Worm (Caenorhabditis elegans) whole organism, L3 larva: Measurements from ENCODE around the gene ceh-91.

Source experiments
- R02D3.7 ChIP-seq: fragments of 150-350 bp; optimal IDR thresholded peaks from 2 replicates; lab custom pipeline; 2014; ENCODE audit warnings: missing biosample characterization, missing genetic modification characterization
- ZK546.5 ChIP-seq: sonication (generic microtip); optimal IDR thresholded peaks from 2 replicates; lab custom pipeline; 2017; ENCODE audit warnings: missing biosample characterization, missing genetic modification characterization
- aly-2 ChIP-seq: fragments of 150-350 bp; optimal IDR thresholded peaks from 2 replicates; lab custom pipeline; 2014; ENCODE audit warnings: missing biosample characterization, missing genetic modification characterization
- ama-1 ChIP-seq: fragments of 150-350 bp; optimal IDR thresholded peaks from 2 replicates; lab custom pipeline; 2018
- ceh-16 ChIP-seq: sonication (generic microtip); optimal IDR thresholded peaks from 2 replicates; lab custom pipeline; 2017; ENCODE audit warnings: missing biosample characterization, missing genetic modification characterization
- ceh-28 ChIP-seq: fragments of 150-350 bp; optimal IDR thresholded peaks from 2 replicates; lab custom pipeline; 2014; ENCODE audit warnings: missing biosample characterization, missing genetic modification reagents, missing genetic modification characterization
- ceh-82 ChIP-seq: fragments of 150-350 bp; optimal IDR thresholded peaks from 2 replicates; lab custom pipeline; 2014; ENCODE audit warnings: missing biosample characterization, missing genetic modification characterization
- ceh-9 ChIP-seq: sonication (generic microtip); optimal IDR thresholded peaks from 2 replicates; lab custom pipeline; 2018; ENCODE audit warnings: missing biosample characterization, missing genetic modification characterization
- daf-12 ChIP-seq: fragments of 150-350 bp; optimal IDR thresholded peaks from 2 replicates; lab custom pipeline; 2014; ENCODE audit warnings: missing biosample characterization, missing genetic modification reagents, missing genetic modification characterization
- egl-27 ChIP-seq: sonication (generic microtip); optimal IDR thresholded peaks from 4 replicates; lab custom pipeline; 2017; ENCODE audit warnings: missing biosample characterization, missing genetic modification reagents, missing genetic modification characterization
- egl-5 ChIP-seq: fragments of 150-350 bp; optimal IDR thresholded peaks from 2 replicates; lab custom pipeline; 2017; ENCODE audit warnings: missing biosample characterization, missing genetic modification reagents, missing genetic modification characterization, inconsistent platforms
- elt-1 ChIP-seq: fragments of 150-350 bp; optimal IDR thresholded peaks from 2 replicates; lab custom pipeline; 2014; ENCODE audit warnings: missing biosample characterization, missing genetic modification characterization
- elt-2 ChIP-seq: sonication (generic microtip); optimal IDR thresholded peaks from 2 replicates; lab custom pipeline; 2016; ENCODE audit warnings: missing genetic modification reagents, mild to moderate bottlenecking, missing genetic modification characterization, missing compliant biosample characterization
- elt-3 ChIP-seq, 3 experiments: fragments of 150-350 bp in 1 of 3; sonication (generic microtip) in 2 of 3; optimal IDR thresholded peaks; 2 replicates in 2 of 3; 4 replicates in 1 of 3; lab custom pipeline; 2014 to 2017; ENCODE audit warnings: missing biosample characterization in 3 of 3, missing genetic modification characterization in 3 of 3
- eor-1 ChIP-seq, 2 experiments: fragments of 150-350 bp; optimal IDR thresholded peaks; 2 replicates each; lab custom pipeline; 2014 to 2018; ENCODE audit warnings: missing biosample characterization in 2 of 2, missing genetic modification characterization in 2 of 2
- fkh-10 ChIP-seq: sonication (generic microtip); optimal IDR thresholded peaks from 2 replicates; lab custom pipeline; 2017; ENCODE audit warnings: missing biosample characterization, missing genetic modification reagents, missing genetic modification characterization
- fkh-2 ChIP-seq: fragments of 150-350 bp; optimal IDR thresholded peaks from 2 replicates; lab custom pipeline; 2014; ENCODE audit warnings: missing biosample characterization, missing genetic modification reagents, missing genetic modification characterization
- fos-1 ChIP-seq: fragments of 150-350 bp; optimal IDR thresholded peaks from 2 replicates; lab custom pipeline; 2014; ENCODE audit warnings: missing biosample characterization, missing genetic modification characterization
- hmg-11 ChIP-seq: sonication (generic microtip); optimal IDR thresholded peaks from 2 replicates; lab custom pipeline; 2016; ENCODE audit warnings: missing genetic modification characterization, missing compliant biosample characterization
- jun-1 ChIP-seq: fragments of 150-350 bp; optimal IDR thresholded peaks from 2 replicates; lab custom pipeline; 2014; ENCODE audit warnings: missing biosample characterization, missing genetic modification reagents, missing genetic modification characterization
- lin-15B ChIP-seq: fragments of 150-350 bp; optimal IDR thresholded peaks from 2 replicates; lab custom pipeline; 2014; ENCODE audit warnings: missing biosample characterization, missing genetic modification characterization
- lin-39 ChIP-seq: fragments of 150-350 bp; optimal IDR thresholded peaks from 2 replicates; lab custom pipeline; 2018; ENCODE audit warnings: missing biosample characterization, missing genetic modification reagents, missing genetic modification characterization
- lsy-12 ChIP-seq: sonication (generic microtip); optimal IDR thresholded peaks from 2 replicates; lab custom pipeline; 2016; ENCODE audit warnings: mild to moderate bottlenecking, missing genetic modification characterization, missing compliant biosample characterization
- mdl-1 ChIP-seq: fragments of 150-350 bp; optimal IDR thresholded peaks from 2 replicates; lab custom pipeline; 2014; ENCODE audit warnings: missing biosample characterization, missing genetic modification characterization
- mml-1 ChIP-seq: fragments of 150-350 bp; sonication (generic microtip); optimal IDR thresholded peaks from 3 replicates; lab custom pipeline; 2014; ENCODE audit warnings: missing biosample characterization, missing genetic modification characterization
- nfya-1 ChIP-seq: sonication (generic microtip); optimal IDR thresholded peaks from 2 replicates; lab custom pipeline; 2017; ENCODE audit warnings: missing genetic modification characterization, mild to moderate bottlenecking, missing compliant biosample characterization, antibody characterized with exemption, moderate library complexity; ENCODE audit not compliant: insufficient read depth
- nhr-11 ChIP-seq: fragments of 150-350 bp; optimal IDR thresholded peaks from 2 replicates; lab custom pipeline; 2014; ENCODE audit warnings: missing biosample characterization, missing genetic modification characterization
- nhr-12 ChIP-seq: fragments of 150-350 bp; optimal IDR thresholded peaks from 2 replicates; lab custom pipeline; 2014; ENCODE audit warnings: missing biosample characterization, missing genetic modification characterization
- nhr-23 ChIP-seq: fragments of 150-350 bp; optimal IDR thresholded peaks from 2 replicates; lab custom pipeline; 2014; ENCODE audit warnings: missing biosample characterization, missing genetic modification reagents, missing genetic modification characterization
- nhr-237 ChIP-seq: fragments of 150-350 bp; optimal IDR thresholded peaks from 2 replicates; lab custom pipeline; 2014; ENCODE audit warnings: missing biosample characterization, missing genetic modification characterization
- nhr-25 ChIP-seq: sonication (generic microtip); optimal IDR thresholded peaks from 2 replicates; lab custom pipeline; 2017; ENCODE audit warnings: missing biosample characterization, missing genetic modification characterization
- nhr-28 ChIP-seq: fragments of 150-350 bp; optimal IDR thresholded peaks from 2 replicates; lab custom pipeline; 2014; ENCODE audit warnings: missing biosample characterization, missing genetic modification characterization
- nhr-43 ChIP-seq: sonication (generic microtip); optimal IDR thresholded peaks from 2 replicates; lab custom pipeline; 2016; ENCODE audit warnings: mild to moderate bottlenecking, missing genetic modification characterization, missing compliant biosample characterization; ENCODE audit not compliant: poor library complexity, severe bottlenecking
- nhr-67 ChIP-seq: fragments of 150-350 bp; optimal IDR thresholded peaks from 2 replicates; lab custom pipeline; 2014; ENCODE audit warnings: missing biosample characterization, missing genetic modification characterization
- nhr-76 ChIP-seq: fragments of 150-350 bp; sonication (generic microtip); optimal IDR thresholded peaks from 5 replicates; lab custom pipeline; 2014; ENCODE audit warnings: missing biosample characterization, missing genetic modification characterization
- nhr-77 ChIP-seq: fragments of 150-350 bp; optimal IDR thresholded peaks from 2 replicates; lab custom pipeline; 2014; ENCODE audit warnings: missing biosample characterization, missing genetic modification characterization
- pha-4 ChIP-seq: fragments of 150-350 bp; optimal IDR thresholded peaks from 2 replicates; lab custom pipeline; 2014; ENCODE audit warnings: missing biosample characterization, missing genetic modification reagents, missing genetic modification characterization
- pqm-1 ChIP-seq: fragments of 150-350 bp; optimal IDR thresholded peaks from 2 replicates; lab custom pipeline; 2017; ENCODE audit warnings: missing biosample characterization, missing genetic modification characterization, inconsistent platforms
- sea-2 ChIP-seq: fragments of 150-350 bp; sonication (generic microtip); optimal IDR thresholded peaks from 4 replicates; lab custom pipeline; 2014; ENCODE audit warnings: missing biosample characterization, missing genetic modification reagents, missing genetic modification characterization
- skn-1 ChIP-seq: fragments of 150-350 bp; optimal IDR thresholded peaks from 2 replicates; lab custom pipeline; 2014; ENCODE audit warnings: missing biosample characterization, missing genetic modification characterization
- snpc-4 ChIP-seq: fragments of 150-350 bp; optimal IDR thresholded peaks from 2 replicates; lab custom pipeline; 2014; ENCODE audit warnings: missing biosample characterization, missing genetic modification characterization
- tbx-2 ChIP-seq: sonication (generic microtip); optimal IDR thresholded peaks from 2 replicates; lab custom pipeline; 2016; ENCODE audit warnings: mild to moderate bottlenecking, missing genetic modification characterization, missing compliant biosample characterization
- unc-39 ChIP-seq: sonication (generic microtip); optimal IDR thresholded peaks from 4 replicates; lab custom pipeline; 2017; ENCODE audit warnings: missing biosample characterization, missing genetic modification characterization
- unc-62 ChIP-seq: fragments of 150-350 bp; sonication (generic microtip); optimal IDR thresholded peaks from 4 replicates; lab custom pipeline; 2014; ENCODE audit warnings: missing biosample characterization, missing genetic modification reagents, missing genetic modification characterization
- zag-1 ChIP-seq: fragments of 150-350 bp; optimal IDR thresholded peaks from 2 replicates; lab custom pipeline; 2014; ENCODE audit warnings: missing biosample characterization, missing genetic modification characterization

Gene ceh-91

ce11 chrIII:11650152-11650551 is 33.6 kb downstream of the ceh-91 start, which contains the start of gene faah-6:
faah-6 (plus strand) TSS chrIII:11650452.
- TF ChIP-seq lin-39 (tag; lab: Kevin White, UChicago) (no peak), daf-12 (tag; lab: Kevin White, UChicago) (no peak), sea-2 (GFP tag; lab: Kevin White, UChicago) (no peak), ceh-9 (tag; lab: Kevin White, UChicago) (no peak), ceh-28 (tag; lab: Kevin White, UChicago) (no peak), ama-1 (lab: Kevin White, UChicago) (no peak), nfya-1 (no peak), nhr-28 (tag; lab: Kevin White, UChicago) (no peak), fkh-10 (GFP tag; lab: Kevin White, UChicago) (no peak), mdl-1 (tag; lab: Kevin White, UChicago) (no peak)

- TF ChIP-seq nhr-77 (no peak), elt-2 (tag; lab: Kevin White, UChicago) (no peak), nhr-76 (tag; lab: Kevin White, UChicago) (no peak), egl-5 (tag; lab: Kevin White, UChicago) (no peak), nhr-43 (no peak)
- TF ChIP-seq, all 47 proteins: peak for 0
Observed at ce11 chrIII:11651430-11651829, 34.9 kb downstream of the ceh-91 start.

ce11 chrIII:11656389-11656788 is 39.8 kb downstream of the ceh-91 start:
- TF ChIP-seq lsy-12 (tag; lab: Kevin White, UChicago) = no peak
- TF ChIP-seq nhr-43 = no peak
- no peak for TF ChIP-seq fkh-2 (tag; lab: Kevin White, UChicago)
- TF ChIP-seq nfya-1 = peak; percentile 54
- TF ChIP-seq fos-1 = no peak
- TF ChIP-seq zag-1 (tag; lab: Kevin White, UChicago) = no peak

- TF ChIP-seq nhr-12 (tag; lab: Kevin White, UChicago) (no peak), egl-5 (tag; lab: Kevin White, UChicago) (peak; percentile 81), mml-1 (no peak), unc-62 (no peak), tbx-2 (no peak), nhr-43 (peak; percentile 66), fos-1 (no peak), fkh-10 (GFP tag; lab: Kevin White, UChicago) (peak; percentile 42), skn-1 (tag; lab: Kevin White, UChicago) (peak; percentile 64), nhr-237 (tag; lab: Kevin White, UChicago) (no peak), pha-4 (tag; lab: Kevin White, UChicago) (no peak), unc-39 (tag; lab: Kevin White, UChicago) (no peak), daf-12 (tag; lab: Kevin White, UChicago) (no peak), snpc-4 (tag; lab: Kevin White, UChicago) (no peak), R02D3.7 (tag; lab: Kevin White, UChicago) (peak; percentile 18), jun-1 (tag; lab: Kevin White, UChicago) (peak; percentile 2), ama-1 (lab: Kevin White, UChicago) (peak; percentile 11), nhr-77 (no peak), hmg-11 (peak; percentile 73), elt-2 (tag; lab: Kevin White, UChicago) (peak; percentile 55), egl-27 (tag; lab: Kevin White, UChicago) (no peak), pqm-1 (no peak), elt-1 (tag; lab: Kevin White, UChicago) (no peak), ceh-82 (tag; lab: Kevin White, UChicago) (peak; percentile 44), sea-2 (GFP tag; lab: Kevin White, UChicago) (peak; percentile 44), ceh-16 (no peak), eor-1 (tag; optimal IDR thresholded peaks at IDR 0.05; lab: Kevin White, UChicago) (no peak), aly-2 (tag; lab: Kevin White, UChicago) (no peak), mdl-1 (tag; lab: Kevin White, UChicago) (peak; percentile 68), nfya-1 (peak; percentile 85), nhr-67 (tag; lab: Kevin White, UChicago) (no peak), nhr-28 (tag; lab: Kevin White, UChicago) (no peak), nhr-23 (tag; lab: Kevin White, UChicago) (peak; percentile 65), nhr-25 (tag; lab: Kevin White, UChicago) (peak; percentile 60), lsy-12 (tag; lab: Kevin White, UChicago) (peak; percentile 44), zag-1 (tag; lab: Kevin White, UChicago) (no peak), ceh-28 (tag; lab: Kevin White, UChicago) (peak; percentile 30), lin-15B (tag; lab: Kevin White, UChicago) (peak; percentile 72), nhr-11 (tag; lab: Kevin White, UChicago) (no peak), ZK546.5 (tag; lab: Kevin White, UChicago) (no peak), elt-3 (tag; optimal IDR thresholded peaks at IDR 0.05; lab: Kevin White, UChicago) (no peak), ceh-9 (tag; lab: Kevin White, UChicago) (no peak)
Observed at ce11 chrIII:11657185-11657817, 40.8 kb downstream of the ceh-91 start, which contains the start of gene crh-1. crh-1 (plus strand) TSS chrIII:11657767.
